Fruit fly (Drosophila melanogaster) whole organism, wandering third instar larva: ENCODE measurements around the gene Tl.
A peak's percentile ranks its signal among the peaks of the same experiment; 100 is the strongest.

Experiments
- Abd-B ChIP-seq: fragments of >200 bp; optimal IDR thresholded peaks from 2 replicates; lab custom pipeline; 2017; ENCODE audit warnings: missing biosample characterization, missing genetic modification characterization
- CG32264 ChIP-seq: fragments of 200-800 bp; sonication (Bioruptor generic); optimal IDR thresholded peaks from 2 replicates; lab custom pipeline; 2016; ENCODE audit warnings: missing biosample characterization, missing genetic modification characterization
- CG9705 ChIP-seq: fragments of 200-800 bp; sonication (Bioruptor generic); optimal IDR thresholded peaks from 2 replicates; lab custom pipeline; 2018; ENCODE audit warnings: missing biosample characterization, mild to moderate bottlenecking, missing genetic modification characterization
- CrebA ChIP-seq: fragments of 200-800 bp; sonication (Bioruptor generic); optimal IDR thresholded peaks from 2 replicates; lab custom pipeline; 2016; ENCODE audit warnings: missing biosample characterization, mild to moderate bottlenecking, missing genetic modification characterization, borderline replicate concordance
- Dfd ChIP-seq: fragments of >200 bp; optimal IDR thresholded peaks from 2 replicates; lab custom pipeline; 2017; ENCODE audit warnings: missing biosample characterization, missing genetic modification characterization
- Dif ChIP-seq: fragments of 200-275, 200-300 bp; sonication (Bioruptor generic); optimal IDR thresholded peaks from 2 replicates; lab custom pipeline; 2018; ENCODE audit warnings: missing biosample characterization, missing genetic modification characterization; ENCODE audit not compliant: partially characterized antibody
- GATAd ChIP-seq: sonication (Bioruptor generic); optimal IDR thresholded peaks from 2 replicates; lab custom pipeline; 2016; ENCODE audit warnings: missing biosample characterization, missing genetic modification characterization
- HLH106 ChIP-seq: fragments of 200-800 bp; optimal IDR thresholded peaks from 3 replicates; lab custom pipeline; 2019; ENCODE audit warnings: missing biosample characterization, mild to moderate bottlenecking, missing genetic modification characterization, moderate library complexity
- Hnf4 ChIP-seq: fragments of 200-800 bp; sonication (Bioruptor generic); optimal IDR thresholded peaks from 2 replicates; lab custom pipeline; 2016; ENCODE audit warnings: missing biosample characterization, mild to moderate bottlenecking, missing genetic modification characterization
- Hr78 ChIP-seq: fragments of >200 bp; optimal IDR thresholded peaks from 2 replicates; lab custom pipeline; 2017; ENCODE audit warnings: missing biosample characterization, missing genetic modification characterization
- Hr83 ChIP-seq: fragments of 200-300 bp; sonication (Bioruptor generic); optimal IDR thresholded peaks from 2 replicates; lab custom pipeline; 2016; ENCODE audit warnings: missing biosample characterization, mild to moderate bottlenecking, missing genetic modification characterization, moderate library complexity; ENCODE audit not compliant: poor library complexity, severe bottlenecking
- Jra ChIP-seq: sonication (Bioruptor generic); optimal IDR thresholded peaks from 2 replicates; lab custom pipeline; 2016; ENCODE audit warnings: missing biosample characterization, missing genetic modification characterization
- Mio ChIP-seq: sonication (Bioruptor generic); optimal IDR thresholded peaks from 2 replicates; lab custom pipeline; 2016; ENCODE audit warnings: missing biosample characterization, missing genetic modification characterization
- Myc ChIP-seq: fragments of >200 bp; optimal IDR thresholded peaks from 2 replicates; lab custom pipeline; 2017
- N ChIP-seq: fragments of >200 bp; optimal IDR thresholded peaks from 2 replicates; lab custom pipeline; 2018; ENCODE audit warnings: missing biosample characterization, missing external identifiers, missing genetic modification characterization
- OdsH ChIP-seq: fragments of 200-800 bp; sonication (Bioruptor generic); optimal IDR thresholded peaks from 2 replicates; lab custom pipeline; 2016; ENCODE audit warnings: missing biosample characterization, mild to moderate bottlenecking, missing genetic modification characterization
- Rel ChIP-seq, 2 experiments: fragments of 200-800 bp; sonication (Bioruptor generic) in 1 of 2; optimal IDR thresholded peaks; 2 replicates in 1 of 2; 3 replicates in 1 of 2; lab custom pipeline; 2016 to 2019; ENCODE audit warnings: mild to moderate bottlenecking in 2 of 2, missing biosample characterization in 2 of 2, missing genetic modification characterization in 2 of 2, moderate library complexity in 1 of 2
- Sp1 ChIP-seq: fragments of 200-800 bp; sonication (Bioruptor generic); optimal IDR thresholded peaks from 3 replicates; lab custom pipeline; 2019; ENCODE audit warnings: missing biosample characterization, mild to moderate bottlenecking, missing genetic modification characterization, moderate library complexity
- Vsx2 ChIP-seq: fragments of 200-300, 225-300 bp; sonication (Bioruptor generic); optimal IDR thresholded peaks from 2 replicates; lab custom pipeline; 2018; ENCODE audit warnings: missing biosample characterization, missing genetic modification characterization; ENCODE audit not compliant: partially characterized antibody
- br ChIP-seq: fragments of 200-800 bp; sonication (Bioruptor generic); optimal IDR thresholded peaks from 2 replicates; lab custom pipeline; 2016; ENCODE audit warnings: missing biosample characterization, missing genetic modification characterization
- brk ChIP-seq: fragments of 200-800 bp; sonication (Bioruptor generic); optimal IDR thresholded peaks from 2 replicates; lab custom pipeline; 2016; ENCODE audit warnings: missing biosample characterization, mild to moderate bottlenecking, missing genetic modification characterization
- dl ChIP-seq, 2 experiments: fragments of 175-275, 200-275 bp in 1 of 2; fragments of 200-275 bp in 1 of 2; sonication (Bioruptor generic); optimal IDR thresholded peaks; lab custom pipeline; 2018; ENCODE audit warnings: mild to moderate bottlenecking in 2 of 2, missing biosample characterization in 2 of 2, missing genetic modification characterization in 2 of 2, moderate library complexity in 2 of 2; ENCODE audit not compliant: partially characterized antibody in 2 of 2, insufficient read depth in 1 of 2
- dmrt93B ChIP-seq: fragments of 200-800 bp; sonication (Bioruptor generic); optimal IDR thresholded peaks from 2 replicates; lab custom pipeline; 2018; ENCODE audit warnings: missing biosample characterization, mild to moderate bottlenecking, missing genetic modification characterization
- dsf ChIP-seq: sonication (Bioruptor generic); optimal IDR thresholded peaks from 2 replicates; lab custom pipeline; 2016; ENCODE audit warnings: missing biosample characterization, missing genetic modification characterization, borderline replicate concordance
- ey ChIP-seq: fragments of 200-800 bp; sonication (Bioruptor generic); optimal IDR thresholded peaks from 2 replicates; lab custom pipeline; 2016; ENCODE audit warnings: missing biosample characterization, missing genetic modification characterization
- foxo ChIP-seq, 2 experiments: fragments of 200-800 bp; sonication (Bioruptor generic); optimal IDR thresholded peaks; 2 replicates in 1 of 2; 3 replicates in 1 of 2; lab custom pipeline; 2016 to 2017; ENCODE audit warnings: missing biosample characterization in 2 of 2, missing genetic modification characterization in 2 of 2
- fru ChIP-seq: fragments of 200-800 bp; sonication (Bioruptor generic); optimal IDR thresholded peaks from 3 replicates; lab custom pipeline; 2016; ENCODE audit warnings: missing biosample characterization, mild to moderate bottlenecking, missing genetic modification characterization
- h ChIP-seq: fragments of 200-800 bp; sonication (Bioruptor generic); optimal IDR thresholded peaks from 3 replicates; lab custom pipeline; 2016; ENCODE audit warnings: missing biosample characterization, mild to moderate bottlenecking, missing genetic modification characterization
- jim ChIP-seq: fragments of 175-275, 200-325 bp; sonication (Bioruptor generic); optimal IDR thresholded peaks from 2 replicates; lab custom pipeline; 2016; ENCODE audit warnings: missing biosample characterization, mild to moderate bottlenecking, missing genetic modification characterization
- lola ChIP-seq: fragments of >200 bp; optimal IDR thresholded peaks from 2 replicates; lab custom pipeline; 2017; ENCODE audit warnings: missing biosample characterization, missing genetic modification characterization
- pan ChIP-seq: fragments of >200 bp; optimal IDR thresholded peaks from 2 replicates; lab custom pipeline; 2017
- psq ChIP-seq: fragments of 200-800 bp; sonication (Bioruptor generic); optimal IDR thresholded peaks from 3 replicates; lab custom pipeline; 2017; ENCODE audit warnings: missing biosample characterization, mild to moderate bottlenecking, missing genetic modification characterization, moderate library complexity
- rgr ChIP-seq: fragments of 200-800 bp; sonication (Bioruptor generic); optimal IDR thresholded peaks from 3 replicates; lab custom pipeline; 2016; ENCODE audit warnings: missing biosample characterization, mild to moderate bottlenecking, missing genetic modification characterization
- sage ChIP-seq: fragments of 200-800 bp; sonication (Bioruptor generic); optimal IDR thresholded peaks from 2 replicates; lab custom pipeline; 2016; ENCODE audit warnings: missing biosample characterization, mild to moderate bottlenecking, missing genetic modification characterization
- sv ChIP-seq: fragments of 200-800 bp; sonication (Bioruptor generic); optimal IDR thresholded peaks from 3 replicates; lab custom pipeline; 2016; ENCODE audit warnings: missing biosample characterization, missing genetic modification characterization
- tai ChIP-seq: sonication (Bioruptor generic); optimal IDR thresholded peaks from 2 replicates; lab custom pipeline; 2016; ENCODE audit warnings: missing biosample characterization, missing genetic modification characterization
- usp ChIP-seq: fragments of >200 bp; optimal IDR thresholded peaks from 2 replicates; lab custom pipeline; 2017; ENCODE audit warnings: missing biosample characterization, missing genetic modification characterization
- woc ChIP-seq: sonication (Bioruptor generic); optimal IDR thresholded peaks from 2 replicates; lab custom pipeline; 2016; ENCODE audit warnings: missing biosample characterization, mild to moderate bottlenecking, missing genetic modification characterization

The Tl gene

DNA sequence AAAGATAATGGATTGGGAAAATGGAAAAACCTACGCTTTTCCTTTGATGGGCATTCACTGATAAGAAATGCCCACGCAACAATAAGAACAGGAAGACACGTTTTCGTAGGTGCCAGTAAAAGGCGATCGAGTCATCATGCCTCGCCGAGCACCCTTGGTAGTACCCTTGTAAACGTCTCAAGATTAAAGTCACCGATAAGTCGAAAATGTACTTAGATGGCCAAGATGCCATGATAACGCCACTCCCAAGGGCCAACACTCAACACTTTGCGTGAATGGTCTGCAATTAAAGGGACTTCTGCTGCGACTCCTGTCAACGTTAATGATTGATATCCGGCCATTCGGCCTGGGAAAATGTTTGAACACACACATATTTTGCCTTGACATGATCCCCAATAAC lies 4.3 kb downstream of the Tl start:
- TF ChIP-seq br (GFP tag; lab: Kevin White, UChicago) (no peak), Abd-B (GFP tag; lab: Kevin White, UChicago) (no peak), CG9705 (GFP tag; lab: Kevin White, UChicago) (no peak), rgr (GFP tag; lab: Kevin White, UChicago) (no peak), h (GFP tag; lab: Kevin White, UChicago) (no peak), Sp1 (GFP tag; lab: Kevin White, UChicago) (no peak), sage (no peak), Vsx2 (no peak), psq (GFP tag; lab: Kevin White, UChicago) (no peak), fru (GFP tag; lab: Kevin White, UChicago) (no peak)
- TF ChIP-seq, all 38 proteins: peak for 0

DNA sequence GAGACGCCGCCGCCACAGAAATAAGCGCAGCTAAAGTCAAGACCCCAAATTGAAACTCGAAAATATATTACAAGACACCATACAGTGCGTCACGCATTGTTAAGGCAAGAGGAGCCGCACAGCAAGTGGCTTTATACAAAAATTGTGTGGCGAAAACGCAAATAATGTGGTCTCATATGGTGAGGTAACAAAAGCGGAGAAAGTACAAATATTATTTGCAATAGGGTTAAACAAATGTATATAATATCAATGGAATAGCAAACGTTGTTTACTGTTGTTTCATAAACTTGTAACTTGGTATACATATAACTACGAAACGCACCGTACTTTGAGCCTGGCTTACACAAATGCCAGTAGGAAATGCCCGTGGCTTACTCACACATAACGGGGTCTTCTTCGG lies 6.0 kb downstream of the Tl start:
- no peak for TF ChIP-seq pan (lab: Kevin White, UChicago)

dm6 chr3R:26821117-26821516 lies 22.3 kb downstream of the Tl start:
- TF ChIP-seq psq (GFP tag; lab: Kevin White, UChicago) (peak; percentile 42), brk (GFP tag; lab: Kevin White, UChicago) (peak; percentile 3), usp (GFP tag; lab: Kevin White, UChicago) (no peak), OdsH (GFP tag; lab: Kevin White, UChicago) (peak; percentile 56), br (GFP tag; lab: Kevin White, UChicago) (peak; percentile 68), Dif (GFP tag; lab: Kevin White, UChicago) (no peak), jim (no peak), Mio (GFP tag; lab: Kevin White, UChicago) (no peak), dmrt93B (GFP tag; lab: Kevin White, UChicago) (peak; percentile 10), CrebA (GFP tag; lab: Kevin White, UChicago) (no peak), Hr83 (no peak), ey (GFP tag; lab: Kevin White, UChicago) (peak; percentile 56), pan (lab: Kevin White, UChicago) (no peak), Rel (GFP tag; optimal IDR thresholded peaks at IDR 0.05; lab: Kevin White, UChicago) (no peak), Rel (tag; optimal IDR thresholded peaks at IDR 0.05; lab: Kevin White, UChicago) (peak; percentile 4), Hnf4 (peak; percentile 39), lola (GFP tag; lab: Kevin White, UChicago) (no peak), h (GFP tag; lab: Kevin White, UChicago) (peak; percentile 56), Sp1 (GFP tag; lab: Kevin White, UChicago) (peak; percentile 59), Dfd (GFP tag; lab: Kevin White, UChicago) (no peak), Jra (no peak), sv (no peak), dsf (GFP tag; lab: Kevin White, UChicago) (no peak), N (no peak), foxo (GFP tag; optimal IDR thresholded peaks at IDR 0.05; lab: Kevin White, UChicago) (peak in 1 of 2 experiments; percentile 74), sage (no peak), rgr (GFP tag; lab: Kevin White, UChicago) (peak; percentile 56), Myc (lab: Kevin White, UChicago) (no peak), tai (GFP tag; lab: Kevin White, UChicago) (peak; percentile 38), dl (GFP tag; optimal IDR thresholded peaks at IDR 0.05; lab: Kevin White, UChicago; ENCODE audit: insufficient read depth in 1 of 2, partially characterized antibody in 2 of 2) (no peak), Vsx2 (no peak), woc (peak; percentile 29), Hr78 (GFP tag; lab: Kevin White, UChicago) (no peak), CG32264 (GFP tag; lab: Kevin White, UChicago) (no peak), fru (GFP tag; lab: Kevin White, UChicago) (peak; percentile 62), HLH106 (tag; lab: Kevin White, UChicago) (peak; percentile 68), GATAd (no peak), Abd-B (GFP tag; lab: Kevin White, UChicago) (no peak), CG9705 (GFP tag; lab: Kevin White, UChicago) (no peak)
- TF ChIP-seq, all 38 proteins: peak for 16
